Worm (Caenorhabditis elegans) whole organism, L4 larva: ENCODE data around the gene B0495.9.

Experiments used
- R02D3.7 ChIP-seq: fragments of 150-350 bp; sonication (generic microtip); optimal IDR thresholded peaks from 3 replicates; lab custom pipeline; 2014; ENCODE audit warnings: missing biosample characterization, missing genetic modification characterization
- T26A8.4 ChIP-seq: fragments of 200-800 bp; sonication (Bioruptor generic); IDR thresholded peaks from 2 replicates; pipeline ENCODE4 v1.3.6; 2022; ENCODE audit warnings: missing genetic modification characterization, missing compliant biosample characterization
- Y5F2A.4 ChIP-seq: fragments of 200-800 bp; sonication (Bioruptor generic); optimal IDR thresholded peaks from 2 replicates; lab custom pipeline; 2018; ENCODE audit warnings: mild to moderate bottlenecking, missing genetic modification characterization, missing compliant biosample characterization
- Y75B8A.6 ChIP-seq: fragments of 200-800 bp; sonication (Bioruptor generic); IDR thresholded peaks from 2 replicates; pipeline ENCODE4 v1.3.6; 2022; ENCODE audit warnings: missing genetic modification reagents, missing genetic modification characterization, missing compliant biosample characterization
- aha-1 ChIP-seq: fragments of 150-350 bp; peaks from one replicate; lab custom pipeline; 2014; ENCODE audit warnings: missing biosample characterization, missing genetic modification characterization
- ces-1 ChIP-seq: fragments of 150-350 bp; sonication (generic microtip); optimal IDR thresholded peaks from 4 replicates; lab custom pipeline; 2014; ENCODE audit warnings: missing biosample characterization, missing genetic modification reagents, missing genetic modification characterization
- cey-2 ChIP-seq: sonication (generic microtip); optimal IDR thresholded peaks from 3 replicates; lab custom pipeline; 2017; ENCODE audit warnings: missing genetic modification characterization, mild to moderate bottlenecking, missing compliant biosample characterization, antibody characterized with exemption, borderline replicate concordance; ENCODE audit not compliant: insufficient read depth
- daf-16 ChIP-seq, 3 experiments: sonication (generic microtip); optimal IDR thresholded peaks; 2 replicates each; lab custom pipeline; 2016 to 2017; ENCODE audit warnings: missing genetic modification characterization in 3 of 3, missing genetic modification reagents in 3 of 3, mild to moderate bottlenecking in 2 of 3, missing compliant biosample characterization in 2 of 3, missing biosample characterization in 1 of 3, moderate library complexity in 1 of 3
- daf-19 ChIP-seq: fragments of 200-800 bp; sonication (Bioruptor generic); conservative IDR thresholded peaks from 2 replicates; pipeline ENCODE4 v1.3.6; 2022; ENCODE audit warnings: missing genetic modification characterization, missing compliant biosample characterization
- dmd-6 ChIP-seq: fragments of 200-800 bp; sonication (Bioruptor generic); IDR thresholded peaks from 2 replicates; pipeline ENCODE4 v1.3.6; 2022; ENCODE audit warnings: missing genetic modification reagents, missing genetic modification characterization, missing compliant biosample characterization
- dmd-9 ChIP-seq: fragments of 200-800 bp; sonication (Bioruptor generic); IDR thresholded peaks from 2 replicates; pipeline ENCODE4 v1.3.6; 2022; ENCODE audit warnings: missing genetic modification reagents, missing genetic modification characterization, missing compliant biosample characterization
- egl-43 ChIP-seq: fragments of 200-800 bp; sonication (Bioruptor generic); IDR thresholded peaks from 2 replicates; pipeline ENCODE4 v1.3.6; 2022; ENCODE audit warnings: missing genetic modification reagents, missing genetic modification characterization, missing compliant biosample characterization
- fos-1 ChIP-seq: fragments of 150-350 bp; optimal IDR thresholded peaks from 2 replicates; lab custom pipeline; 2014; ENCODE audit warnings: missing biosample characterization, missing genetic modification characterization
- gei-8 ChIP-seq: fragments of 200-800 bp; sonication (Bioruptor generic); optimal IDR thresholded peaks from 2 replicates; lab custom pipeline; 2018; ENCODE audit warnings: mild to moderate bottlenecking, missing genetic modification characterization, missing compliant biosample characterization
- hlh-11 ChIP-seq: fragments of 200-800 bp; sonication (Bioruptor generic); optimal IDR thresholded peaks from 2 replicates; lab custom pipeline; 2018; ENCODE audit warnings: mild to moderate bottlenecking, missing genetic modification characterization, missing compliant biosample characterization
- hmg-1.1 ChIP-seq: fragments of 200-800 bp; sonication (Bioruptor generic); IDR thresholded peaks from 2 replicates; pipeline ENCODE4 v1.3.6; 2022; ENCODE audit warnings: missing genetic modification reagents, missing genetic modification characterization, missing compliant biosample characterization
- lin-15B ChIP-seq: fragments of 150-350 bp; sonication (generic microtip); optimal IDR thresholded peaks from 3 replicates; lab custom pipeline; 2014; ENCODE audit warnings: missing biosample characterization, missing genetic modification characterization
- lin-39 ChIP-seq: fragments of 150-350 bp; optimal IDR thresholded peaks from 2 replicates; lab custom pipeline; 2014; ENCODE audit warnings: missing biosample characterization, missing genetic modification reagents, missing genetic modification characterization
- lsy-2 ChIP-seq, 2 experiments: fragments of 150-350 bp in 1 of 2; sonication (generic microtip) in 1 of 2; optimal IDR thresholded peaks; 2 replicates each; lab custom pipeline; 2014 to 2017; ENCODE audit warnings: missing biosample characterization in 2 of 2, missing genetic modification characterization in 2 of 2
- madf-9 ChIP-seq: fragments of 200-800 bp; sonication (Bioruptor generic); conservative IDR thresholded peaks from 2 replicates; pipeline ENCODE4 v1.3.6; 2022; ENCODE audit warnings: missing genetic modification reagents, missing genetic modification characterization, missing compliant biosample characterization
- mdl-1 ChIP-seq, 2 experiments: fragments of 150-350 bp in 1 of 2; sonication (generic microtip) in 1 of 2; optimal IDR thresholded peaks; 2 replicates each; lab custom pipeline; 2014 to 2017; ENCODE audit warnings: missing biosample characterization in 2 of 2, missing genetic modification characterization in 2 of 2
- mes-2 ChIP-seq: sonication (generic microtip); optimal IDR thresholded peaks from 2 replicates; lab custom pipeline; 2016; ENCODE audit warnings: missing genotype, mild to moderate bottlenecking, missing genetic modification characterization, missing compliant biosample characterization; ENCODE audit not compliant: poor library complexity, severe bottlenecking
- mxl-3 ChIP-seq: fragments of 200-800 bp; sonication (Bioruptor generic); optimal IDR thresholded peaks from 2 replicates; lab custom pipeline; 2018; ENCODE audit warnings: mild to moderate bottlenecking, missing genetic modification characterization, missing compliant biosample characterization
- nhr-11 ChIP-seq: fragments of 150-350 bp; optimal IDR thresholded peaks from 2 replicates; lab custom pipeline; 2014; ENCODE audit warnings: missing biosample characterization, missing genetic modification characterization
- nhr-111 ChIP-seq: fragments of 200-800 bp; sonication (Bioruptor generic); optimal IDR thresholded peaks from 2 replicates; lab custom pipeline; 2018; ENCODE audit warnings: mild to moderate bottlenecking, missing genetic modification characterization, missing compliant biosample characterization
- nhr-28 ChIP-seq: fragments of 150-350 bp; optimal IDR thresholded peaks from 2 replicates; lab custom pipeline; 2014; ENCODE audit warnings: missing biosample characterization, missing genetic modification characterization
- nhr-42 ChIP-seq: fragments of 200-800 bp; sonication (Bioruptor generic); IDR thresholded peaks from 2 replicates; pipeline ENCODE4 v1.3.6; 2022; ENCODE audit warnings: missing genetic modification characterization, missing compliant biosample characterization
- nhr-48 ChIP-seq: sonication (generic microtip); optimal IDR thresholded peaks from 2 replicates; lab custom pipeline; 2016; ENCODE audit warnings: mild to moderate bottlenecking, missing genetic modification characterization, missing compliant biosample characterization
- nhr-77 ChIP-seq: fragments of 150-350 bp; optimal IDR thresholded peaks from 2 replicates; lab custom pipeline; 2014; ENCODE audit warnings: missing biosample characterization, missing genetic modification characterization
- pqm-1 ChIP-seq: sonication (generic microtip); optimal IDR thresholded peaks from 2 replicates; lab custom pipeline; 2017; ENCODE audit warnings: missing biosample characterization, missing genetic modification characterization
- rbr-2 ChIP-seq: sonication (generic microtip); optimal IDR thresholded peaks from 2 replicates; lab custom pipeline; 2016; ENCODE audit warnings: missing genotype, missing genetic modification characterization, missing compliant biosample characterization
- skn-1 ChIP-seq: fragments of 150-350 bp; optimal IDR thresholded peaks from 2 replicates; lab custom pipeline; 2014; ENCODE audit warnings: missing biosample characterization, missing genetic modification characterization
- spr-3 ChIP-seq: fragments of 200-800 bp; sonication (Bioruptor generic); optimal IDR thresholded peaks from 2 replicates; lab custom pipeline; 2018; ENCODE audit warnings: mild to moderate bottlenecking, missing genetic modification characterization, missing compliant biosample characterization
- tag-97 ChIP-seq: fragments of 200-800 bp; sonication (Bioruptor generic); IDR thresholded peaks from 2 replicates; pipeline ENCODE4 v1.3.6; 2022; ENCODE audit warnings: missing genetic modification characterization, missing compliant biosample characterization
- tra-1 ChIP-seq: fragments of 200-800 bp; sonication (Bioruptor generic); IDR thresholded peaks from 2 replicates; pipeline ENCODE4 v1.3.6; 2022; ENCODE audit warnings: missing genetic modification reagents, missing genetic modification characterization, missing compliant biosample characterization
- unc-39 ChIP-seq: sonication (generic microtip); optimal IDR thresholded peaks from 2 replicates; lab custom pipeline; 2017; ENCODE audit warnings: missing biosample characterization, missing genetic modification characterization
- unc-62 ChIP-seq, 3 experiments: fragments of 150-350 bp in 1 of 3; sonication (generic microtip); optimal IDR thresholded peaks in 2 of 3; peaks in 1 of 3; 1 replicate in 1 of 3; 2 replicates in 2 of 3; lab custom pipeline; 2014 to 2017; ENCODE audit warnings: missing biosample characterization in 3 of 3, missing genetic modification characterization in 3 of 3, missing genetic modification reagents in 3 of 3, missing genotype in 1 of 3
- zfp-3 ChIP-seq: fragments of 200-800 bp; sonication (Bioruptor generic); conservative IDR thresholded peaks from 2 replicates; pipeline ENCODE4 v1.3.6; 2022; ENCODE audit warnings: missing genetic modification reagents, missing genetic modification characterization, missing compliant biosample characterization
- zip-11 ChIP-seq: fragments of 200-800 bp; sonication (Bioruptor generic); IDR thresholded peaks from 2 replicates; pipeline ENCODE4 v1.3.6; 2022; ENCODE audit warnings: missing genetic modification characterization, missing compliant biosample characterization

B0495.9 gene

DNA sequence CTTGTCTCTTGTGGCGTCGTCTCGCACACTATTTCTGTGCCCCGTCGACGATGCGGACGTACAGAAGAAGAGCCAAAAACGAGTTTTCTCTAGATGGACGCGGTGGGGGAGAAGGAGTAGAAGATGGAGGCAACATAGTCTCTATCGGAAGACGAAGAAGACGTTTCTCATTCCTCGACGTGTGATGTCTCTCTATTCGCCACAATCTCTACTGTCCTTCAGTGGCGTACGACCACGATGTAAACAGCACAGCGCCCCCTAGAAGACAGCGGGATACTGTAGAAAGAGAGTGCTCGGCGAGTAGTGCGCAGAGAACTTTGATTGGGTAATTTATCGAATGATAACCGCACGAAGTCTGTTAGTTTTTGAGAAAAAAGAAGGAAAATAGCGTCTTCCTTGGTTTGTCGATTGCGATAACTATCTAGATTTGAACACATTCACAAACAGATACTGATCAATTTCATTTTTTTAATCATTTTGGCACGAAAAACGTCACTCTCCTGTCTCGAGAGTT is 29.0 kb downstream of the B0495.9 start (continued):
- peak; percentile 50 for TF ChIP-seq nhr-28 (tag; lab: Kevin White, UChicago)

DNA sequence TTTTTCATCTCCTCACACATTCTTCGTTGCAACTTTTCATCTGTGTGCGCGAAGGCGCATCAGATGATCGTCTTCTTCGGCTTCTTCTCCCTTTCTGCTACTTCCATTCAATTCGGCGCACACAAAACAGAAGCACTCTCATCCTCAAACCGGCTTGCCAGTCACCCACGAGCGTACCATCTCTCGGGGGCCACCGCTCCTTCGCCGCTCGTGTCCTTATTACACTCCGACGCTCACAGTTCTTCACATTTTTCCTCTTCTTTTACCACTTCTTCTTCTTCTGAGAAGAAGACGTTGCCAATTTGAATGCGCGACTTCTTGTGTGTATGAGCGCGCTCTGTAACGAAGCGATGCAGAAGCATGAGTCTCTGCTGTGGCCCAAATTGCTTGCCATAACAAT is 30.0 kb downstream of the B0495.9 start:
- TF ChIP-seq zfp-3 (GFP tag; lab: Robert Waterston, UW) = no peak
- TF ChIP-seq pqm-1 (tag; lab: Kevin White, UChicago) = no peak
- TF ChIP-seq aha-1 (tag; lab: Kevin White, UChicago) = peak; percentile 68
- TF ChIP-seq dmd-6 (GFP tag; lab: Robert Waterston, UW) = no peak
- TF ChIP-seq ces-1 (GFP tag; lab: Kevin White, UChicago) = no peak
- no peak for TF ChIP-seq tra-1
- no peak for TF ChIP-seq unc-39 (tag; lab: Kevin White, UChicago)
- TF ChIP-seq lin-15B = no peak
- no peak for TF ChIP-seq cey-2 (tag; lab: Kevin White, UChicago)
- TF ChIP-seq rbr-2 (tag; lab: Kevin White, UChicago) = no peak
- peak; percentile 5 for TF ChIP-seq hlh-11 (tag; lab: Kevin White, UChicago)
- no peak for TF ChIP-seq lsy-2 (tag; optimal IDR thresholded peaks at IDR 0.05; lab: Kevin White, UChicago)

DNA sequence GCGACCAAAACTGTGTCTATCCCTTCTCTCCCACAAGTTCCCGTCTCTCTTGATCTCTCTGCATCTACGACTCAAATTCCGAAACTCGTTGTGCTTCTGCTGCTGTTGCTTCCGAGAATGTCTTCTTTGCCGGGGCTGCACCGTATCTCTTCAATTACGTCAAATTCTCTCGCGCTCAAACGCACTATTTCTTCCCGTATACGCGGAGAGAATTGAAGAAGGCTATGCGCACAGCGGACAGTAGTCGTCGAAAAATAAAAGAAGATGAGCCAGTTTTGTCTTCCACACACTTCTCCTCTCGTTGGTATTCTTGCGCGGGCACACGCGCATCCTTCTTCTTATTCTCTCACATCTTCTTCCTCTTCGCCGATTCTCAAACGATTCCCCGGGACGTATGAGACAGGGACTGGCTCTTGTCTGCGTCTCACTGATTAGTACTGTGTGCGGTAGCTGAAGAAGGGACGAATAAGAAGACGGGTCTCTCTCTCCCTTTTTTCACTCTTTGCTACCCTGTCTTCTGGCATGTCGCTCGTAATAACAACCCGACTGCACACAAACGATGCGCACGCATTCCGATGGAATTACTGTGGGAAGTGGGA is 32.1 kb downstream of the B0495.9 start:
- TF ChIP-seq fos-1 (tag; lab: Kevin White, UChicago) (no peak), aha-1 (tag; lab: Kevin White, UChicago) (peak; percentile 59), ces-1 (GFP tag; lab: Kevin White, UChicago) (no peak), Y75B8A.6 (no peak), tag-97 (GFP tag; lab: Robert Waterston, UW) (no peak), gei-8 (no peak), unc-62 (GFP tag; optimal IDR thresholded peaks at IDR 0.05 in 1 of 2; lab: Kevin White, UChicago) (peak in 1 of 2 experiments; percentile 17), unc-62 (tag; optimal IDR thresholded peaks at IDR 0.05; lab: Kevin White, UChicago) (no peak), T26A8.4 (GFP tag; lab: Robert Waterston, UW) (no peak), daf-16 (GFP tag; optimal IDR thresholded peaks at IDR 0.05; lab: Kevin White, UChicago) (no peak), daf-16 (tag; optimal IDR thresholded peaks at IDR 0.05; lab: Kevin White, UChicago) (no peak), mdl-1 (tag; optimal IDR thresholded peaks at IDR 0.05; lab: Kevin White, UChicago) (peak in 1 of 2 experiments; percentile 31), mxl-3 (peak; percentile 5), hmg-1.1 (no peak), mes-2 (tag; lab: Kevin White, UChicago) (peak; percentile 19)

DNA sequence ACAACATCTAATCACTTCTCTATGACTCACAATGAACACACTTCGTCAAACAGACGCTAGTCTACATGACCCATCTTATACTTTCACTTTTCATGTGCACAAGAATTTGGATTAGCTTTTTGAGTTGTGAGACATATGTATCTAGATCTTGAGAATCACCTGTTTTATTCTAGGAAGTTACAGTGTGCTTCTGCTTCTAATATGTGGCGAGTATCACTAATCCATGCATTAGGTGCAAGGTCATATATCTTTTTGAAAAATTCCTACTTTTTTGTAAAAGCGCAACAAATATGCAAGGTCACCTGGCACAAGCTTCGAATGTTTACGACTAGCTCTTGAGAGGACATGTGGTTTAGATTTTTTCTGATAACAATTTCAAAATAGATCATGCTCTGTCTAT is 32.8 kb downstream of the B0495.9 start:
- TF ChIP-seq nhr-111 = no peak
- peak in 1 of 2 experiments; percentile 92 for TF ChIP-seq unc-62 (GFP tag; optimal IDR thresholded peaks at IDR 0.05 in 1 of 2; lab: Kevin White, UChicago)
- no peak for TF ChIP-seq unc-62 (tag; optimal IDR thresholded peaks at IDR 0.05; lab: Kevin White, UChicago)

DNA sequence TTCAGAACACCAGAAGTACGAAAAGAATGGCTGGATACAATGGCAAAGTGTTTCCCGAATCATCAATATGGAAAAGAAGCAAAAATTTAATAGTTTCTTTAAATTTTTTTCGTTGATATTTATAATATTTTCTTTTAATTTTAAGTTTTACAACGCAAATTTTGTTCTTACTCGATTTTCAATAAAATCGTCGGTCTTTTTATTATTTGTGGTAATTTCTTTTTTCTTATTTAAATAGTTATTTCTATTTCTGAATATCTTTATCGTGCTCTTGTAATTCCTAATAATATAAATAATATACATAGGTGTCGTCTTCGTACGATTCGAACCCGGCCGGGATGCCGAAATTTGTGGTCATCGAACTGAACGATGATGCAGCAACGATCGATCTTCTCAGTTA is 36.8 kb downstream of the B0495.9 start, which contains the start of gene lir-1:
lir-1 (plus strand) TSS at position 301 of the 400 bp plus-strand sequence.
- no peak for TF ChIP-seq cey-2 (tag; lab: Kevin White, UChicago)
- no peak for TF ChIP-seq spr-3 (GFP tag; lab: Kevin White, UChicago)
- TF ChIP-seq R02D3.7 (tag; lab: Kevin White, UChicago) = no peak
- TF ChIP-seq nhr-42 (GFP tag; lab: Robert Waterston, UW) = no peak
- TF ChIP-seq pqm-1 (tag; lab: Kevin White, UChicago) = no peak
- no peak for TF ChIP-seq lin-39 (tag; lab: Kevin White, UChicago)
- TF ChIP-seq egl-43 = no peak
- TF ChIP-seq Y5F2A.4 = no peak
- no peak for TF ChIP-seq nhr-77 (tag; lab: Kevin White, UChicago)
- TF ChIP-seq nhr-11 (tag; lab: Kevin White, UChicago) = no peak
- no peak for TF ChIP-seq daf-19
- no peak for TF ChIP-seq zip-11 (GFP tag; lab: Robert Waterston, UW)
- TF ChIP-seq dmd-9 (GFP tag; lab: Robert Waterston, UW) = no peak
- no peak for TF ChIP-seq unc-39 (tag; lab: Kevin White, UChicago)
- no peak for TF ChIP-seq lsy-2 (tag; optimal IDR thresholded peaks at IDR 0.05; lab: Kevin White, UChicago)
- no peak for TF ChIP-seq daf-16 (GFP tag; optimal IDR thresholded peaks at IDR 0.05; lab: Kevin White, UChicago)
- TF ChIP-seq daf-16 (tag; optimal IDR thresholded peaks at IDR 0.05; lab: Kevin White, UChicago) = no peak
- TF ChIP-seq lin-15B = no peak
- no peak for TF ChIP-seq madf-9
- TF ChIP-seq nhr-48 (tag; lab: Kevin White, UChicago) = no peak
- no peak for TF ChIP-seq skn-1 (tag; lab: Kevin White, UChicago)
